Worm (Caenorhabditis elegans): ENCODE data around the gene str-84.

The str-84 gene

DNA sequence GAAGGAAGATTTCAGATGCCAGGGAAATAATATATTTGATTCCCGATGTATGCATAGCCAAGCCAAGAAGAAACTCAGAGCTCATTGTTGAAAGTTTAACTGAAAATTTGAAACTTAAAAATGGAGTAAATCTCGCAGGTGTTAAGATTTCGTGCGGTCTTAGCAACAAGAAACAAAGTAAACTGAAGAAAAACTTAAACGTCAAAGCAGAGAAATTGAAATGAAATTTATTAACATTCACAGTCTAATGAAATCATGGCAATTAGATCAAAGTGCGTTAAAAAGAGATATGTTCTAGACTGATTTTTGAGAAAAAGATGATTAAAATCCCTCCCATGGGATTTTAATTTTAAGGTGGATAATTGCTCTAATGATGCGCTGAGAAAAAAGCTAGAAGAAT is at the start of gene str-84:
str-84 (minus strand) TSS at position 101 of the 400 bp plus-strand sequence.
- TF ChIP-seq fos-1 (tag; optimal IDR thresholded peaks at IDR 0.05) (no peak), ceh-8 (GFP tag; optimal IDR thresholded peaks at IDR 0.05) (peak; percentile 83)

DNA sequence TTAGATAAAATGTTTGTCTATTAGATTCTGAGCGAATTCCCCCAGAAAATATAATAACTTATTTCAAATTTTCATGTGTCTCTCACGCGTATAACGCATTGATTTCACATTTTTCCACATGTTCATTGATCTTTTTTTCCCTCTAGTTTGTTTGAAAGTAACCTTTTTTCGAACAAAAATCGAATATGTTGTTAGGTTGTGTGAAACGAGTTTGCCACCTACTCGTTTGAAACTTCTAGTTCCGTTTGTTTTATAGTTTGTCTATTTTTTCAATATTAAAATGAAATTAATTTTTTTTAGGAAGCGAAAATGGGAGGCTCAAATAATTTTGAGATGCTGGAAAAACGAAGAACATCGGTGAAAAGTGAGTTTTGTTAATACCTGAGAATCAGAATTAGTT is 49.5 kb upstream of the str-84 start, which contains the start of gene C25E10.5:
C25E10.5 (plus strand) TSS at position 301 of the 400 bp plus-strand sequence.
- TF ChIP-seq F16B12.6 (tag; optimal IDR thresholded peaks at IDR 0.05) = no peak
- no peak for TF ChIP-seq lin-13 (GFP tag; optimal IDR thresholded peaks at IDR 0.05)
- TF ChIP-seq efl-1 (optimal IDR thresholded peaks at IDR 0.05) = no peak
- TF ChIP-seq efl-1 (GFP tag; optimal IDR thresholded peaks at IDR 0.05 in 1 of 2) = peak in 1 of 2 experiments; percentile 40
- no peak for TF ChIP-seq aly-2 (tag; optimal IDR thresholded peaks at IDR 0.05)
- no peak for TF ChIP-seq tlp-1 (tag; optimal IDR thresholded peaks at IDR 0.05)

DNA sequence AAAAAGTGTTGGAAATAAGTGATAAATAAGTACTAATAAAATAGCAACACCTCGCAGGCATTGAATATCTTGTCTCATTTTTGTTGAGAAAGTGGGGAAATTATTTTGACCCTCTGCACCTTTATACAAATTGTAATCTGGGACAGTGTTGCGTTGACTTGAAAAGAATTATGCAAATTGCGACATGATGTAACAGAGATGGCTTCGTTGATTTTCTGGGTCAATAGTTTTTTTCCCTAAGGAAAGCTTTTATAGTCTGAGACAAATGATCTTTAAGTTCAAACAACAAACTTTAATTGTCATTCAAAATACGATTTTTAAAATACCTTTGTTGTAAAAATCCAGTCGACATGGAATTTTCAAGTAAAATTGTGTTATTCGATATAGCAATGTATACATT is 44.0 kb upstream of the str-84 start, which contains the start of gene bus-1:
bus-1 (minus strand) TSS at position 101 of the 400 bp plus-strand sequence.
- TF ChIP-seq nhr-76 (tag; optimal IDR thresholded peaks at IDR 0.05) (no peak), pax-3 (tag; optimal IDR thresholded peaks at IDR 0.05) (no peak), C04F5.9 (tag; optimal IDR thresholded peaks at IDR 0.05) (no peak), blmp-1 (tag; optimal IDR thresholded peaks at IDR 0.05) (no peak), nhr-90 (tag; optimal IDR thresholded peaks at IDR 0.05; ENCODE audit: poor library complexity) (no peak)

DNA sequence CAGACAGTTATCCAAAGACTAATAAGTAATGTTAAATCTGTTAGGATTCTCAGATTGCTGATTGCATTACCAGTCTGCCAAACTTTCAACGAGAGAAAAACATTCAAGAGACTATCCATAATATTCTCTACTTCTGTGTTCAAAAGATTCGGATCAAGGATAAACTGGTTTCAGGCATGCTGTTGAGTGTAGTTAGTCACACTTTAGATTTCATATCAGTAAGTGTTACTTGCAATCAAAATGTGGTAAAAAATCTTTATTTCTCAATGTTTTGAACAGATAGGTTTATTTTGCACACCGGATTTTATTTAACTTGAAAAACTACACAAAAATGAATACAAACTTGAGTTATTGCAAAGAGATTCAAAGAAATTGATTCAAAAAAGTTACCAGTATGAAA is 41.3 kb upstream of the str-84 start, which contains the start of gene oac-41:
oac-41 (minus strand) TSS at position 101 of the 400 bp plus-strand sequence.
- TF ChIP-seq zip-4 (GFP tag; optimal IDR thresholded peaks at IDR 0.05) (no peak), pax-3 (tag; optimal IDR thresholded peaks at IDR 0.05) (no peak), nhr-76 (tag; optimal IDR thresholded peaks at IDR 0.05) (no peak), lir-3 (tag; optimal IDR thresholded peaks at IDR 0.05; ENCODE audit: poor library complexity) (no peak)

DNA sequence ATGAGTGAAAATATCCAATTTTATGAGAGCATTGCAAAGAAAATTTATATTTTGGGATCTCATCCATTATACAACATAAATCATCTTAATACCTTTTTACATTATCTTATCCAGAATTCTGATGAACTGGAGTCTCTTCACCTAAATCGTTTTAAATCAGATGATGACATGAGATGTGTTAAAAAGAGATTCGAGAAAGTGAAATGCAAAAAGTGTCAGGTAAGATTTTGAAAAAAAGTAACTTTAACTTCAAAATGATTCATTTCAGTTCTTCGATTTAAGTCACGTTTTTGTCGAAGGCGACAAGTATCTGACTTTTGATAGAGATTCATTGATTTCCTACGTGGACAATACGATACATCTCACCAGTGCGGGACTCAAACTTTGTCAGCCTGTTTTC is 38.1 kb upstream of the str-84 start:
- no peak for TF ChIP-seq nhr-76 (tag; optimal IDR thresholded peaks at IDR 0.05)
- TF ChIP-seq snpc-4 (tag; optimal IDR thresholded peaks at IDR 0.05) = no peak
- no peak for TF ChIP-seq nhr-19 (GFP tag; conservative IDR thresholded peaks at IDR 0.05)
- TF ChIP-seq ces-1 (GFP tag; optimal IDR thresholded peaks at IDR 0.05) = no peak
- TF ChIP-seq nhr-11 (tag; optimal IDR thresholded peaks at IDR 0.05) = no peak
- no peak for TF ChIP-seq hpl-2 (GFP tag; optimal IDR thresholded peaks at IDR 0.05)
- no peak for TF ChIP-seq swsn-7 (tag; optimal IDR thresholded peaks at IDR 0.05)
- TF ChIP-seq alr-1 (tag; optimal IDR thresholded peaks at IDR 0.05; ENCODE audit: borderline replicate concordance) = no peak
- TF ChIP-seq blmp-1 (tag; optimal IDR thresholded peaks at IDR 0.05) = no peak
- no peak for TF ChIP-seq irx-1 (tag; optimal IDR thresholded peaks at IDR 0.05)
- TF ChIP-seq Y116A8C.19 (tag; optimal IDR thresholded peaks at IDR 0.05; ENCODE audit: borderline replicate concordance) = no peak
- TF ChIP-seq jun-1 (tag; optimal IDR thresholded peaks at IDR 0.05) = no peak
- no peak for TF ChIP-seq fkh-8 (tag; optimal IDR thresholded peaks at IDR 0.05)
- TF ChIP-seq hlh-17 (GFP tag; optimal IDR thresholded peaks at IDR 0.05; ENCODE audit: borderline replicate concordance) = no peak
- no peak for TF ChIP-seq zag-1 (tag; optimal IDR thresholded peaks at IDR 0.05)
- TF ChIP-seq nhr-12 (tag; optimal IDR thresholded peaks at IDR 0.05) = no peak
- TF ChIP-seq ets-5 (GFP tag; IDR thresholded peaks at IDR 0.05) = no peak
- no peak for TF ChIP-seq mab-9 (GFP tag; IDR thresholded peaks at IDR 0.05)
- no peak for TF ChIP-seq mef-2 (tag; optimal IDR thresholded peaks at IDR 0.05)
- TF ChIP-seq fos-1 (tag; optimal IDR thresholded peaks at IDR 0.05) = no peak

DNA sequence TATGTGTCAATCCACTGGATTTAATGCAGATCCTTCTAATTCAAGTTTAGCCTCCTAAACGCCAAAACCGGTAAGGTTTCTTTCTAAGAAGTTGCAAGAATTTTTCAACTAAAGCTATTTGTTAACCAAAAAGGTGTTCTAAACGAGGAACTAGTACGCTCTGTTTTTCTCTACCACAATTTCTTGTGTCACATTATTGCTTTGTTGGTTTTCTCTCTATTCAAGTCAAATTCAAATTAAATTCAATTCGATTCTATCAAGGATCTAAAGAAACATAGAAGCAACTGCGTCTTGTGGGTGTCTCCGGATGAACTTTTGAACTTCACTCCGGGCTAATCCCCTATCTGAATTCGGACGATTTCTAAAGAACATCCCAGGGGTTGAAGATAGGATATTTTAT is 35.7 kb upstream of the str-84 start, which contains the start of gene oac-40:
oac-40 (plus strand) TSS at position 301 of the 400 bp plus-strand sequence.
- no peak for TF ChIP-seq lin-14 (GFP tag; optimal IDR thresholded peaks at IDR 0.05)
- TF ChIP-seq unc-86 (tag; optimal IDR thresholded peaks at IDR 0.05) = no peak
- no peak for TF ChIP-seq hlh-4 (tag; optimal IDR thresholded peaks at IDR 0.05)
- TF ChIP-seq unc-30 (tag; optimal IDR thresholded peaks at IDR 0.05) = no peak
- TF ChIP-seq alr-1 (tag; optimal IDR thresholded peaks at IDR 0.05; ENCODE audit: borderline replicate concordance) = no peak
- no peak for TF ChIP-seq nhr-77 (tag; optimal IDR thresholded peaks at IDR 0.05)
